Fruit fly (Drosophila melanogaster) whole organism, embryonic: ENCODE results near the gene CG5687.

ENCODE experiments used
- ATbp ChIP-seq: fragments of 200-800 bp; sonication (Bioruptor generic); optimal IDR thresholded peaks from 2 replicates; lab custom pipeline; 2017; ENCODE audit warnings: missing biosample characterization, mild to moderate bottlenecking, missing genetic modification characterization, missing genetic modification reagents
- CG10267 ChIP-seq: fragments of 200-800 bp; sonication (Bioruptor generic); optimal IDR thresholded peaks from 2 replicates; lab custom pipeline; 2018; ENCODE audit warnings: missing biosample characterization, mild to moderate bottlenecking, missing genetic modification characterization, moderate library complexity
- CG10462 ChIP-seq: fragments of 200-800 bp; sonication (Bioruptor generic); optimal IDR thresholded peaks from 2 replicates; lab custom pipeline; 2016; ENCODE audit warnings: missing biosample characterization, missing genetic modification characterization
- CG11093 ChIP-seq: fragments of 200-800 bp; sonication (Bioruptor generic); IDR thresholded peaks from 3 replicates; pipeline ENCODE4 v1.3.6; 2022; ENCODE audit warnings: missing biosample characterization, missing genetic modification characterization
- CG11247 ChIP-seq: fragments of 200-800 bp; sonication (Bioruptor generic); IDR thresholded peaks from 2 replicates; pipeline ENCODE4 v1.3.6; 2022; ENCODE audit warnings: missing biosample characterization, missing genetic modification characterization
- CG11504 ChIP-seq: fragments of 200-800 bp; sonication (Bioruptor generic); optimal IDR thresholded peaks from 3 replicates; lab custom pipeline; 2019; ENCODE audit warnings: missing biosample characterization, mild to moderate bottlenecking, missing genetic modification characterization, moderate library complexity
- CG11695 ChIP-seq: fragments of 200-800 bp; sonication (Bioruptor generic); IDR thresholded peaks from 3 replicates; pipeline ENCODE4 v1.3.6; 2022; ENCODE audit warnings: missing biosample characterization, missing genetic modification characterization
- CG12219 ChIP-seq: fragments of 200-800 bp; sonication (Bioruptor generic); optimal IDR thresholded peaks from 3 replicates; lab custom pipeline; 2018; ENCODE audit warnings: missing biosample characterization, mild to moderate bottlenecking, missing genetic modification characterization
- CG12236 ChIP-seq: fragments of 200-800 bp; sonication (Bioruptor generic); optimal IDR thresholded peaks from 2 replicates; lab custom pipeline; 2016; ENCODE audit warnings: missing biosample characterization, missing genetic modification characterization
- CG12769 ChIP-seq: fragments of 200-800 bp; sonication (Bioruptor generic); optimal IDR thresholded peaks from 2 replicates; lab custom pipeline; 2019; ENCODE audit warnings: missing biosample characterization, mild to moderate bottlenecking, missing genetic modification characterization, moderate library complexity
- CG14860 ChIP-seq: fragments of 200-800 bp; sonication (Bioruptor generic); IDR thresholded peaks from 3 replicates; pipeline ENCODE4 v1.3.6; 2022; ENCODE audit warnings: missing biosample characterization, missing genetic modification characterization; ENCODE audit not compliant: partially characterized antibody
- CG32767 ChIP-seq: fragments of 200-800 bp; sonication (Bioruptor generic); IDR thresholded peaks from 2 replicates; pipeline ENCODE4 v1.3.6; 2022; ENCODE audit warnings: missing biosample characterization, missing genetic modification characterization
- CG32772 ChIP-seq: fragments of 200-800 bp; sonication (Bioruptor generic); IDR thresholded peaks from 2 replicates; pipeline ENCODE4 v1.3.6; 2022; ENCODE audit warnings: missing biosample characterization, missing genetic modification characterization
- CG3726 ChIP-seq: fragments of 200-800 bp; sonication (Bioruptor generic); IDR thresholded peaks from 3 replicates; pipeline ENCODE4, ENCODE4 v1.3.6; 2022; ENCODE audit warnings: missing biosample characterization, missing genetic modification characterization
- CG4328 ChIP-seq: fragments of 200-800 bp; sonication (Bioruptor generic); optimal IDR thresholded peaks from 3 replicates; lab custom pipeline; 2017; ENCODE audit warnings: missing biosample characterization, missing genetic modification reagents, missing genetic modification characterization
- CG4707 ChIP-seq: fragments of 200-800 bp; sonication (Bioruptor generic); optimal IDR thresholded peaks from 2 replicates; lab custom pipeline; 2018; ENCODE audit warnings: missing biosample characterization, mild to moderate bottlenecking, missing genetic modification characterization, moderate library complexity
- CG4820 ChIP-seq: fragments of 200-800 bp; sonication (Bioruptor generic); optimal IDR thresholded peaks from 3 replicates; lab custom pipeline; 2016; ENCODE audit warnings: missing biosample characterization, missing genetic modification characterization
- CG4854 ChIP-seq: fragments of 200-800 bp; sonication (Bioruptor generic); optimal IDR thresholded peaks from 2 replicates; lab custom pipeline; 2016; ENCODE audit warnings: missing biosample characterization, missing genetic modification characterization, inconsistent platforms
- CG5245 ChIP-seq: fragments of 200-800 bp; sonication (Bioruptor generic); optimal IDR thresholded peaks from 3 replicates; lab custom pipeline; 2016; ENCODE audit warnings: missing biosample characterization, missing genetic modification characterization
- CG6272 ChIP-seq: fragments of 200-800 bp; sonication (Bioruptor generic); IDR thresholded peaks from 2 replicates; pipeline ENCODE4 v1.3.6; 2022; ENCODE audit warnings: missing biosample characterization, missing genetic modification characterization
- Dbx ChIP-seq: fragments of 200-800 bp; sonication (Bioruptor generic); IDR thresholded peaks from 3 replicates; pipeline ENCODE4 v1.3.6; 2022; ENCODE audit warnings: missing biosample characterization, missing genetic modification characterization
- Doc2 ChIP-seq: fragments of 200-800 bp; sonication (Bioruptor generic); IDR thresholded peaks from 2 replicates; pipeline ENCODE4 v1.3.6; 2022; ENCODE audit warnings: missing biosample characterization, missing genetic modification characterization
- H2.0 ChIP-seq: fragments of 200-800 bp; sonication (Bioruptor generic); IDR thresholded peaks from 2 replicates; pipeline ENCODE4 v1.3.6; 2022; ENCODE audit warnings: missing biosample characterization, missing genetic modification characterization
- HLHmδ ChIP-seq: fragments of 200-800 bp; sonication (Bioruptor generic); optimal IDR thresholded peaks from 2 replicates; lab custom pipeline; 2018; ENCODE audit warnings: missing biosample characterization, mild to moderate bottlenecking, missing genetic modification characterization, moderate library complexity
- Lhr ChIP-seq: fragments of 200-800 bp; sonication (Bioruptor generic); optimal IDR thresholded peaks from 3 replicates; lab custom pipeline; 2017; ENCODE audit warnings: mild to moderate bottlenecking, missing biosample characterization, missing genetic modification reagents, missing genetic modification characterization
- Opbp ChIP-seq: fragments of 200-800 bp; sonication (Bioruptor generic); IDR thresholded peaks from 3 replicates; pipeline ENCODE4 v1.3.6; 2022; ENCODE audit warnings: missing biosample characterization, missing genetic modification characterization; ENCODE audit not compliant: partially characterized antibody
- PHDP ChIP-seq: fragments of 200-800 bp; sonication (Bioruptor generic); optimal IDR thresholded peaks from 3 replicates; lab custom pipeline; 2018; ENCODE audit warnings: missing biosample characterization, mild to moderate bottlenecking, missing genetic modification characterization, moderate library complexity
- Scr ChIP-seq: fragments of 200-800 bp; sonication (Bioruptor generic); IDR thresholded peaks from 2 replicates; pipeline ENCODE4 v1.3.6; 2022; ENCODE audit warnings: missing biosample characterization, missing genetic modification characterization; ENCODE audit not compliant: partially characterized antibody
- Ssrp ChIP-seq: fragments of 200-800 bp; sonication (Bioruptor generic); optimal IDR thresholded peaks from 2 replicates; lab custom pipeline; 2018; ENCODE audit warnings: missing biosample characterization, mild to moderate bottlenecking, missing genetic modification characterization, moderate library complexity
- al ChIP-seq: fragments of 200-800 bp; sonication (Bioruptor generic); IDR thresholded peaks from 2 replicates; pipeline ENCODE4 v1.3.6; 2022; ENCODE audit warnings: missing biosample characterization, missing genetic modification characterization
- ara ChIP-seq: fragments of 200-800 bp; sonication (Bioruptor generic); IDR thresholded peaks from 2 replicates; pipeline ENCODE4 v1.3.6; 2022; ENCODE audit warnings: missing biosample characterization, missing genetic modification characterization
- btn ChIP-seq: fragments of 200-800 bp; sonication (Bioruptor generic); optimal IDR thresholded peaks from 2 replicates; lab custom pipeline; 2016; ENCODE audit warnings: missing biosample characterization, missing genetic modification characterization
- cad ChIP-seq: fragments of >200 bp; optimal IDR thresholded peaks from 2 replicates; lab custom pipeline; 2017; ENCODE audit warnings: missing biosample characterization, missing genetic modification characterization
- cas ChIP-seq: fragments of 200-800 bp; sonication (Bioruptor generic); IDR thresholded peaks from 2 replicates; pipeline ENCODE4 v1.3.6; 2022; ENCODE audit warnings: missing biosample characterization, missing genetic modification characterization
- dmrt11E ChIP-seq: fragments of 200-800 bp; sonication (Bioruptor generic); optimal IDR thresholded peaks from 3 replicates; lab custom pipeline; 2018; ENCODE audit warnings: missing biosample characterization, mild to moderate bottlenecking, missing genetic modification characterization, moderate library complexity
- dysf ChIP-seq: fragments of 200-800 bp; sonication (Bioruptor generic); IDR thresholded peaks from 3 replicates; pipeline ENCODE4 v1.3.6; 2022; ENCODE audit warnings: missing biosample characterization, missing genetic modification characterization
- exex ChIP-seq: fragments of 200-800 bp; sonication (Bioruptor generic); optimal IDR thresholded peaks from 4 replicates; lab custom pipeline; 2018; ENCODE audit warnings: missing biosample characterization, mild to moderate bottlenecking, missing genetic modification characterization, moderate library complexity
- fd102C ChIP-seq: fragments of 200-800 bp; sonication (Bioruptor generic); optimal IDR thresholded peaks from 2 replicates; lab custom pipeline; 2018; ENCODE audit warnings: missing biosample characterization, mild to moderate bottlenecking, missing genetic modification characterization, moderate library complexity
- hbn ChIP-seq: fragments of 200-800 bp; sonication (Bioruptor generic); IDR thresholded peaks from 2 replicates; pipeline ENCODE4 v1.3.6; 2022; ENCODE audit warnings: missing biosample characterization, missing genetic modification characterization; ENCODE audit not compliant: partially characterized antibody
- jigr1 ChIP-seq: fragments of 200-800 bp; sonication (Bioruptor generic); IDR thresholded peaks from 3 replicates; pipeline ENCODE4 v1.3.6; 2022; ENCODE audit warnings: missing biosample characterization, missing genetic modification characterization
- kni ChIP-seq: fragments of 200-800 bp; sonication (Bioruptor generic); optimal IDR thresholded peaks from 3 replicates; lab custom pipeline; 2017; ENCODE audit warnings: mild to moderate bottlenecking, missing biosample characterization, missing genetic modification reagents, missing genetic modification characterization
- lilli ChIP-seq: fragments of 200-800 bp; sonication (Bioruptor generic); optimal IDR thresholded peaks from 3 replicates; lab custom pipeline; 2016; ENCODE audit warnings: missing biosample characterization, missing genetic modification characterization
- lola ChIP-seq, 3 experiments: fragments of >200 bp in 2 of 3; fragments of 200-800 bp in 1 of 3; sonication (Bioruptor generic) in 1 of 3; optimal IDR thresholded peaks; 2 replicates each; lab custom pipeline; 2017 to 2019; ENCODE audit warnings: missing biosample characterization in 3 of 3, missing genetic modification characterization in 3 of 3, mild to moderate bottlenecking in 1 of 3, moderate library complexity in 1 of 3
- nerfin-2 ChIP-seq: fragments of 200-800 bp; sonication (Bioruptor generic); IDR thresholded peaks from 2 replicates; pipeline ENCODE4 v1.3.6; 2022; ENCODE audit warnings: missing biosample characterization, missing genetic modification characterization; ENCODE audit not compliant: partially characterized antibody
- pb ChIP-seq: fragments of 200-800 bp; sonication (Bioruptor generic); optimal IDR thresholded peaks from 3 replicates; lab custom pipeline; 2016; ENCODE audit warnings: missing biosample characterization, missing genetic modification characterization
- peb ChIP-seq: fragments of 200-800 bp; sonication (Bioruptor generic); IDR thresholded peaks from 2 replicates; pipeline ENCODE4 v1.3.6; 2022; ENCODE audit warnings: missing biosample characterization, missing genetic modification characterization
- pnt ChIP-seq: fragments of 200-800 bp; sonication (Bioruptor generic); optimal IDR thresholded peaks from 3 replicates; lab custom pipeline; 2016; ENCODE audit warnings: missing biosample characterization, missing genetic modification characterization
- psq ChIP-seq: fragments of 200-800 bp; sonication (Bioruptor generic); optimal IDR thresholded peaks from 2 replicates; lab custom pipeline; 2017; ENCODE audit warnings: missing biosample characterization, missing genetic modification characterization
- sens-2 ChIP-seq: fragments of 200-800 bp; sonication (Bioruptor generic); IDR thresholded peaks from 2 replicates; pipeline ENCODE4 v1.3.6; 2022; ENCODE audit warnings: missing biosample characterization, missing genetic modification characterization
- so ChIP-seq: fragments of 200-800 bp; sonication (Bioruptor generic); IDR thresholded peaks from 3 replicates; pipeline ENCODE4 v1.3.6; 2022; ENCODE audit warnings: missing biosample characterization, missing genetic modification characterization
- tgo ChIP-seq: fragments of 200-800 bp; sonication (Bioruptor generic); IDR thresholded peaks from 3 replicates; pipeline ENCODE4 v1.3.6; 2022; ENCODE audit warnings: missing biosample characterization, missing genetic modification characterization
- yki ChIP-seq: fragments of >200 bp; optimal IDR thresholded peaks from 3 replicates; lab custom pipeline; 2018

Gene CG5687

dm6 chr3L:1884652-1885051 is 54.3 kb downstream of the CG5687 start, which contains the start of gene Aprt (continued):
- no peak for TF ChIP-seq sens-2
- peak; percentile 86 for TF ChIP-seq Opbp (GFP tag; lab: Robert Waterston, UW)
- TF ChIP-seq ATbp (GFP tag; lab: Kevin White, UChicago) = no peak
- no peak for TF ChIP-seq cas (GFP tag; lab: Robert Waterston, UW)
- TF ChIP-seq Scr (GFP tag; lab: Robert Waterston, UW) = peak; percentile 76
- no peak for TF ChIP-seq CG12236 (GFP tag; lab: Kevin White, UChicago)
- no peak for TF ChIP-seq lola (GFP tag; optimal IDR thresholded peaks at IDR 0.05; lab: Kevin White, UChicago)
- no peak for TF ChIP-seq btn (GFP tag; lab: Kevin White, UChicago)
- TF ChIP-seq CG3726 = no peak
- TF ChIP-seq tgo (GFP tag; lab: Robert Waterston, UW) = no peak
- TF ChIP-seq CG12219 (GFP tag; lab: Kevin White, UChicago) = no peak
- TF ChIP-seq so (GFP tag; lab: Robert Waterston, UW) = no peak
- no peak for TF ChIP-seq Doc2 (GFP tag; lab: Robert Waterston, UW)
- no peak for TF ChIP-seq cad (GFP tag; lab: Kevin White, UChicago)
- no peak for TF ChIP-seq CG32767 (GFP tag; lab: Robert Waterston, UW)
- TF ChIP-seq kni (GFP tag; lab: Kevin White, UChicago) = no peak
- no peak for TF ChIP-seq Dbx (GFP tag; lab: Robert Waterston, UW)
- TF ChIP-seq hbn (GFP tag; lab: Robert Waterston, UW) = peak; percentile 88
- no peak for TF ChIP-seq pb (GFP tag; lab: Kevin White, UChicago)
- TF ChIP-seq CG11247 = no peak
- no peak for TF ChIP-seq CG6272 (GFP tag; lab: Robert Waterston, UW)
- TF ChIP-seq ara (GFP tag; lab: Robert Waterston, UW) = no peak
- no peak for TF ChIP-seq CG4854 (GFP tag; lab: Kevin White, UChicago)
- TF ChIP-seq CG11504 (tag; lab: Kevin White, UChicago) = no peak
- no peak for TF ChIP-seq Ssrp (tag; lab: Kevin White, UChicago)
- no peak for TF ChIP-seq CG11695 (GFP tag; lab: Robert Waterston, UW)
- TF ChIP-seq peb (GFP tag; lab: Robert Waterston, UW) = no peak
- TF ChIP-seq CG10267 = peak; percentile 34
- no peak for TF ChIP-seq al (GFP tag; lab: Robert Waterston, UW)
- no peak for TF ChIP-seq CG12769 (tag; lab: Kevin White, UChicago)
- no peak for TF ChIP-seq PHDP (tag; lab: Kevin White, UChicago)
- no peak for TF ChIP-seq nerfin-2 (GFP tag; lab: Robert Waterston, UW)
- no peak for TF ChIP-seq CG4707 (GFP tag; lab: Kevin White, UChicago)
- no peak for TF ChIP-seq H2.0 (GFP tag; lab: Robert Waterston, UW)
- TF ChIP-seq Lhr (GFP tag; lab: Kevin White, UChicago) = no peak
- TF ChIP-seq CG11093 = no peak
- no peak for TF ChIP-seq CG32772 (GFP tag; lab: Robert Waterston, UW)
- TF ChIP-seq lilli (GFP tag; lab: Kevin White, UChicago) = no peak
- TF ChIP-seq CG10462 (GFP tag; lab: Kevin White, UChicago) = no peak
- peak; percentile 60 for TF ChIP-seq exex (tag; lab: Kevin White, UChicago)
- TF ChIP-seq jigr1 (GFP tag; lab: Robert Waterston, UW) = no peak
- TF ChIP-seq CG4820 (GFP tag; lab: Kevin White, UChicago) = no peak
- TF ChIP-seq pnt (GFP tag; lab: Kevin White, UChicago) = no peak
- no peak for TF ChIP-seq dmrt11E (tag; lab: Kevin White, UChicago)
- no peak for TF ChIP-seq fd102C (GFP tag; lab: Kevin White, UChicago)
- 0 out of 3 replicates have a peak, but pooled peaks have one; percentile 31 for TF ChIP-seq CG14860
- no peak for TF ChIP-seq CG5245
- TF ChIP-seq psq (GFP tag; lab: Kevin White, UChicago) = no peak
- TF ChIP-seq CG4328 (GFP tag; lab: Kevin White, UChicago) = no peak
- TF ChIP-seq dysf = no peak
- TF ChIP-seq yki = no peak
- peak; percentile 59 for TF ChIP-seq HLHmδ
